Worm (Caenorhabditis elegans) whole organism, L4/young adult: Measurements from ENCODE around the gene eyg-1.

ENCODE experiments used
- W03F9.2 ChIP-seq: fragments of 150-350 bp; optimal IDR thresholded peaks from 2 replicates; lab custom pipeline; 2014; ENCODE audit warnings: missing biosample characterization, missing genetic modification characterization
- dao-5 ChIP-seq: sonication (generic microtip); optimal IDR thresholded peaks from 2 replicates; lab custom pipeline; 2016; ENCODE audit warnings: missing genotype, missing genetic modification characterization, moderate library complexity, missing compliant biosample characterization
- him-1 ChIP-seq: sonication (generic microtip); optimal IDR thresholded peaks from 2 replicates; lab custom pipeline; 2016; ENCODE audit warnings: missing genotype, missing genetic modification reagents, missing genetic modification characterization, missing compliant biosample characterization

- TF ChIP-seq him-1 (tag; lab: Kevin White, UChicago) (no peak), W03F9.2 (no peak), dao-5 (tag; lab: Kevin White, UChicago) (no peak)
These were observed 17.5 kb upstream of the eyg-1 start, which contains the start of gene chil-9 for ce11 chrII:9845239-9845638.
